ENCODE assay signal across 6 fruit fly cellular contexts in genomic region chr3L:19062472-19063409, dm6.
TF ChIP-seq lines count a peak whose summit lies in the region.

Gene Ugt316A1, minus strand, starts transcription at chr3L:19062816.
Gene Sfxn2, plus strand, starts transcription at chr3L:19063165.

- TF ChIP-seq CTCF in S2 (optimal IDR thresholded peaks at IDR 0.05; lab: Kevin White, UChicago): peak; percentile 56 to 60
- peak; percentile 73 for TF ChIP-seq CTCF in whole organism, embryonic (GFP tag; optimal IDR thresholded peaks at IDR 0.05; lab: Kevin White, UChicago)

TF ChIP-seq in whole organism, adult, 20 proteins besides CTCF, POLR2A, EP300 and RAD21 (continues in another document):
- TF ChIP-seq cic (GFP tag; optimal IDR thresholded peaks at IDR 0.05; lab: Kevin White, UChicago) (no peak), Mnt (GFP tag; optimal IDR thresholded peaks at IDR 0.05; lab: Kevin White, UChicago) (peak; percentile 33), cnc (optimal IDR thresholded peaks at IDR 0.05; lab: Kevin White, UChicago) (no peak), toe (GFP tag; optimal IDR thresholded peaks at IDR 0.05; lab: Kevin White, UChicago) (peak; percentile 45), CG12768 (GFP tag; optimal IDR thresholded peaks at IDR 0.05; lab: Kevin White, UChicago) (peak; percentile 62), CG5204 (GFP tag; optimal IDR thresholded peaks at IDR 0.05; lab: Kevin White, UChicago) (peak; percentile 35), CG14711 (tag; optimal IDR thresholded peaks at IDR 0.05; lab: Kevin White, UChicago) (peak; percentile 18), pad (GFP tag; optimal IDR thresholded peaks at IDR 0.05; lab: Kevin White, UChicago) (peak; percentile 31), CG1620 (GFP tag; optimal IDR thresholded peaks at IDR 0.05; lab: Kevin White, UChicago) (peak; percentile 19), tj (GFP tag; optimal IDR thresholded peaks at IDR 0.05; lab: Kevin White, UChicago) (no peak), CG11617 (GFP tag; optimal IDR thresholded peaks at IDR 0.05; lab: Kevin White, UChicago) (peak; percentile 64), Crg-1 (GFP tag; optimal IDR thresholded peaks at IDR 0.05; lab: Kevin White, UChicago) (peak; percentile 35), Hr96 (GFP tag; optimal IDR thresholded peaks at IDR 0.05; lab: Kevin White, UChicago) (peak; percentile 50), CG33017 (tag; optimal IDR thresholded peaks at IDR 0.05; lab: Kevin White, UChicago) (no peak), CG7045 (GFP tag; optimal IDR thresholded peaks at IDR 0.05; lab: Kevin White, UChicago) (no peak), CG7101 (tag; optimal IDR thresholded peaks at IDR 0.05; lab: Kevin White, UChicago) (peak; percentile 9), Clk (GFP tag; optimal IDR thresholded peaks at IDR 0.05; lab: Kevin White, UChicago) (peak; percentile 42), bab1 (GFP tag; optimal IDR thresholded peaks at IDR 0.05; lab: Kevin White, UChicago) (peak; percentile 46)

TF ChIP-seq in whole organism, embryonic, 481 proteins besides CTCF, POLR2A, EP300 and RAD21 (continues in another document):
- peak; percentile 41 for TF ChIP-seq CHES-1-like (GFP tag; optimal IDR thresholded peaks at IDR 0.05; lab: Kevin White, UChicago)
- TF ChIP-seq lola (GFP tag; optimal IDR thresholded peaks at IDR 0.05; lab: Kevin White, UChicago): peak in 2 of 3 experiments; percentile 35 to 62
- peak; percentile 64 for TF ChIP-seq CoRest (tag; optimal IDR thresholded peaks at IDR 0.05; lab: Kevin White, UChicago)
- peak; percentile 87 for TF ChIP-seq Med (GFP tag; lab: Kevin White, UChicago)
- peak; percentile 61 for TF ChIP-seq CG2712 (tag; optimal IDR thresholded peaks at IDR 0.05; lab: Kevin White, UChicago)
- peak; percentile 98 for TF ChIP-seq CG31365 (tag; optimal IDR thresholded peaks at IDR 0.05; lab: Kevin White, UChicago)
- peak; percentile 59 for TF ChIP-seq MBD-R2 (GFP tag; IDR thresholded peaks at IDR 0.05; lab: Robert Waterston, UW)
- no peak for TF ChIP-seq Side (GFP tag; optimal IDR thresholded peaks at IDR 0.05; lab: Kevin White, UChicago)
- peak; percentile 42 for TF ChIP-seq ind (GFP tag; optimal IDR thresholded peaks at IDR 0.05; lab: Kevin White, UChicago)
- TF ChIP-seq Myb (GFP tag; optimal IDR thresholded peaks at IDR 0.05; lab: Kevin White, UChicago): peak; percentile 35
- TF ChIP-seq pho (GFP tag; optimal IDR thresholded peaks at IDR 0.05; lab: Kevin White, UChicago): peak; percentile 71
- peak; percentile 48; the same call in 1 of the 2 replicates for TF ChIP-seq CG4404 (GFP tag; IDR thresholded peaks at IDR 0.05; lab: Robert Waterston, UW)
- TF ChIP-seq CG10147 (GFP tag; optimal IDR thresholded peaks at IDR 0.05; lab: Kevin White, UChicago): peak; percentile 39
- peak; percentile 47 for TF ChIP-seq CG12155 (GFP tag; optimal IDR thresholded peaks at IDR 0.05; lab: Kevin White, UChicago)
- no peak for TF ChIP-seq CG6175 (GFP tag; IDR thresholded peaks at IDR 0.05; lab: Robert Waterston, UW)
- TF ChIP-seq repo (GFP tag; optimal IDR thresholded peaks at IDR 0.05; lab: Kevin White, UChicago): no peak
- no peak for TF ChIP-seq sens-2 (GFP tag; IDR thresholded peaks at IDR 0.05; lab: Robert Waterston, UW)
- TF ChIP-seq CG11723 (GFP tag; optimal IDR thresholded peaks at IDR 0.05; lab: Kevin White, UChicago): peak; percentile 26

TF ChIP-seq in whole organism, prepupa, 60 proteins besides CTCF, POLR2A, EP300 and RAD21 (continues in another document):
- TF ChIP-seq CG9139 (GFP tag; optimal IDR thresholded peaks at IDR 0.05; lab: Kevin White, UChicago) (peak; percentile 56), dac (GFP tag; optimal IDR thresholded peaks at IDR 0.05; lab: Kevin White, UChicago) (no peak), Gug (GFP tag; IDR thresholded peaks at IDR 0.05; lab: Robert Waterston, UW) (no peak), fkh (GFP tag; optimal IDR thresholded peaks at IDR 0.05; lab: Kevin White, UChicago) (no peak), CG10631 (GFP tag; optimal IDR thresholded peaks at IDR 0.05; lab: Kevin White, UChicago) (no peak), esn (GFP tag; optimal IDR thresholded peaks at IDR 0.05; lab: Kevin White, UChicago) (peak; percentile 44), CG6854 (GFP tag; optimal IDR thresholded peaks at IDR 0.05; lab: Kevin White, UChicago) (peak; percentile 91), Hr4 (GFP tag; optimal IDR thresholded peaks at IDR 0.05; lab: Kevin White, UChicago) (peak; percentile 30), Smox (GFP tag; optimal IDR thresholded peaks at IDR 0.05; lab: Kevin White, UChicago) (peak; percentile 39), salr (GFP tag; optimal IDR thresholded peaks at IDR 0.05; lab: Kevin White, UChicago) (peak; percentile 6 to 33), Sox14 (GFP tag; optimal IDR thresholded peaks at IDR 0.05; lab: Kevin White, UChicago) (peak; percentile 59), net (GFP tag; optimal IDR thresholded peaks at IDR 0.05; lab: Kevin White, UChicago) (peak; percentile 57), CG31627 (GFP tag; optimal IDR thresholded peaks at IDR 0.05; lab: Kevin White, UChicago) (peak; percentile 33), OdsH (GFP tag; optimal IDR thresholded peaks at IDR 0.05; lab: Kevin White, UChicago) (peak; percentile 33), CG6163 (GFP tag; IDR thresholded peaks at IDR 0.05; lab: Robert Waterston, UW) (no peak; the same call in 2 of the 3 replicates), CG34406 (GFP tag; optimal IDR thresholded peaks at IDR 0.05; lab: Kevin White, UChicago) (peak; percentile 1), vri (GFP tag; optimal IDR thresholded peaks at IDR 0.05; lab: Kevin White, UChicago) (no peak), CG11762 (GFP tag; optimal IDR thresholded peaks at IDR 0.05; lab: Kevin White, UChicago; ENCODE audit: insufficient read depth) (no peak), Met (GFP tag; optimal IDR thresholded peaks at IDR 0.05; lab: Kevin White, UChicago) (peak; percentile 58)

TF ChIP-seq in whole organism, pupa, 21 proteins besides CTCF, POLR2A, EP300 and RAD21:
- TF ChIP-seq Snoo (tag; optimal IDR thresholded peaks at IDR 0.05; lab: Kevin White, UChicago) (peak; percentile 64), CG10348 (GFP tag; IDR thresholded peaks at IDR 0.05; lab: Robert Waterston, UW) (no peak), CG32121 (GFP tag; IDR thresholded peaks at IDR 0.05; lab: Robert Waterston, UW) (peak; percentile 33), CG13204 (GFP tag; optimal IDR thresholded peaks at IDR 0.05; lab: Kevin White, UChicago) (peak; percentile 58), CG8301 (tag; optimal IDR thresholded peaks at IDR 0.05; lab: Kevin White, UChicago) (peak; percentile 61), CG4496 (GFP tag; IDR thresholded peaks at IDR 0.05; lab: Robert Waterston, UW) (peak; percentile 23), CG9948 (tag; optimal IDR thresholded peaks at IDR 0.05; lab: Kevin White, UChicago) (no peak), Pif1A (GFP tag; optimal IDR thresholded peaks at IDR 0.05; lab: Kevin White, UChicago) (peak; percentile 79), rn (GFP tag; IDR thresholded peaks at IDR 0.05; lab: Robert Waterston, UW) (no peak), Pif1B (GFP tag; optimal IDR thresholded peaks at IDR 0.05; lab: Kevin White, UChicago) (peak; percentile 52), CG17806 (tag; optimal IDR thresholded peaks at IDR 0.05; lab: Kevin White, UChicago) (no peak), CG8159 (tag; optimal IDR thresholded peaks at IDR 0.05; lab: Kevin White, UChicago) (peak; percentile 35), fd96Ca (GFP tag; IDR thresholded peaks at IDR 0.05; lab: Robert Waterston, UW) (peak; percentile 50; the same call in 1 of the 3 replicates), CG34367 (tag; optimal IDR thresholded peaks at IDR 0.05; lab: Kevin White, UChicago) (no peak), CG15710 (tag; optimal IDR thresholded peaks at IDR 0.05; lab: Kevin White, UChicago) (peak; percentile 36), CG14655 (GFP tag; optimal IDR thresholded peaks at IDR 0.05; lab: Kevin White, UChicago) (no peak), gl (tag; optimal IDR thresholded peaks at IDR 0.05; lab: Kevin White, UChicago) (peak; percentile 5), CG12605 (GFP tag; IDR thresholded peaks at IDR 0.05; lab: Robert Waterston, UW) (peak; percentile 63), D1 (tag; optimal IDR thresholded peaks at IDR 0.05; lab: Kevin White, UChicago) (no peak), EcR (GFP tag; optimal IDR thresholded peaks at IDR 0.05; lab: Kevin White, UChicago) (no peak), Ets98B (GFP tag; IDR thresholded peaks at IDR 0.05; lab: Robert Waterston, UW) (peak; percentile 45; the same call in 1 of the 2 replicates)

TF ChIP-seq in whole organism, wandering third instar larva, 38 proteins besides CTCF, POLR2A, EP300 and RAD21 (continues in another document):
- no peak for TF ChIP-seq Hr78 (GFP tag; optimal IDR thresholded peaks at IDR 0.05; lab: Kevin White, UChicago)
- TF ChIP-seq GATAd (GFP tag; optimal IDR thresholded peaks at IDR 0.05; lab: Kevin White, UChicago): no peak
- no peak for TF ChIP-seq Rel (GFP tag; optimal IDR thresholded peaks at IDR 0.05; lab: Kevin White, UChicago)
- TF ChIP-seq Rel (tag; optimal IDR thresholded peaks at IDR 0.05; lab: Kevin White, UChicago): peak; percentile 41
- TF ChIP-seq brk (GFP tag; optimal IDR thresholded peaks at IDR 0.05; lab: Kevin White, UChicago): no peak
- TF ChIP-seq Mio (GFP tag; optimal IDR thresholded peaks at IDR 0.05; lab: Kevin White, UChicago): no peak
- TF ChIP-seq tai (GFP tag; optimal IDR thresholded peaks at IDR 0.05; lab: Kevin White, UChicago): peak; percentile 67
- peak; percentile 60 for TF ChIP-seq sv (GFP tag; optimal IDR thresholded peaks at IDR 0.05; lab: Kevin White, UChicago)
- TF ChIP-seq CG32264 (GFP tag; optimal IDR thresholded peaks at IDR 0.05; lab: Kevin White, UChicago): no peak
- TF ChIP-seq dl (GFP tag; optimal IDR thresholded peaks at IDR 0.05; lab: Kevin White, UChicago; ENCODE audit: insufficient read depth in 1 of 2, partially characterized antibody in 2 of 2): no peak
- peak in 1 of 2 experiments; percentile 56 for TF ChIP-seq foxo (GFP tag; optimal IDR thresholded peaks at IDR 0.05; lab: Kevin White, UChicago)
- TF ChIP-seq Myc (optimal IDR thresholded peaks at IDR 0.05; lab: Kevin White, UChicago): peak; percentile 99
- TF ChIP-seq Hr83 (GFP tag; optimal IDR thresholded peaks at IDR 0.05; lab: Kevin White, UChicago; ENCODE audit: poor library complexity, severe bottlenecking): peak; percentile 26
- TF ChIP-seq psq (GFP tag; optimal IDR thresholded peaks at IDR 0.05; lab: Kevin White, UChicago): peak; percentile 36
- no peak for TF ChIP-seq lola (GFP tag; optimal IDR thresholded peaks at IDR 0.05; lab: Kevin White, UChicago)
- no peak for TF ChIP-seq CrebA (GFP tag; optimal IDR thresholded peaks at IDR 0.05; lab: Kevin White, UChicago; ENCODE audit: borderline replicate concordance)
- TF ChIP-seq OdsH (GFP tag; optimal IDR thresholded peaks at IDR 0.05; lab: Kevin White, UChicago): no peak
- peak; percentile 39 for TF ChIP-seq Jra (GFP tag; optimal IDR thresholded peaks at IDR 0.05; lab: Kevin White, UChicago)
- TF ChIP-seq rgr (GFP tag; optimal IDR thresholded peaks at IDR 0.05; lab: Kevin White, UChicago): no peak
- no peak for TF ChIP-seq br (GFP tag; optimal IDR thresholded peaks at IDR 0.05; lab: Kevin White, UChicago)
- peak; percentile 22 for TF ChIP-seq h (GFP tag; optimal IDR thresholded peaks at IDR 0.05; lab: Kevin White, UChicago)
- peak; percentile 2 for TF ChIP-seq dsf (GFP tag; optimal IDR thresholded peaks at IDR 0.05; lab: Kevin White, UChicago; ENCODE audit: borderline replicate concordance)
- no peak for TF ChIP-seq Abd-B (GFP tag; optimal IDR thresholded peaks at IDR 0.05; lab: Kevin White, UChicago)
